Fruit fly (Drosophila melanogaster) whole organism, pupa: Measurements from ENCODE around the gene Ir68a.

Experiments
- CG10348 ChIP-seq: fragments of 200-800 bp; sonication (Bioruptor generic); IDR thresholded peaks from 2 replicates; pipeline ENCODE4 v1.3.6; 2022; ENCODE audit warnings: missing biosample characterization, missing genetic modification characterization
- CG12605 ChIP-seq: fragments of 200-800 bp; sonication (Bioruptor generic); IDR thresholded peaks from 2 replicates; pipeline ENCODE4 v1.3.6; 2022; ENCODE audit warnings: missing biosample characterization, missing genetic modification characterization
- CG13204 ChIP-seq: fragments of 200-800 bp; sonication (Bioruptor generic); optimal IDR thresholded peaks from 2 replicates; lab custom pipeline; 2018; ENCODE audit warnings: missing biosample characterization, mild to moderate bottlenecking, missing genetic modification characterization, moderate library complexity
- CG14655 ChIP-seq: fragments of 200-800 bp; sonication (Bioruptor generic); optimal IDR thresholded peaks from 3 replicates; lab custom pipeline; 2017; ENCODE audit warnings: mild to moderate bottlenecking, missing biosample characterization, missing genetic modification reagents, missing genetic modification characterization
- CG15710 ChIP-seq: fragments of 200-800 bp; sonication (Bioruptor generic); optimal IDR thresholded peaks from 2 replicates; lab custom pipeline; 2018; ENCODE audit warnings: missing biosample characterization, mild to moderate bottlenecking, missing genetic modification characterization, moderate library complexity
- CG17806 ChIP-seq: fragments of 200-800 bp; sonication (Bioruptor generic); optimal IDR thresholded peaks from 2 replicates; lab custom pipeline; 2018; ENCODE audit warnings: missing biosample characterization, mild to moderate bottlenecking, missing genetic modification characterization, moderate library complexity
- CG32121 ChIP-seq: fragments of 200-800 bp; sonication (Bioruptor generic); IDR thresholded peaks from 2 replicates; pipeline ENCODE4 v1.3.6; 2022; ENCODE audit warnings: missing biosample characterization, missing genetic modification characterization
- CG34367 ChIP-seq: fragments of 200-800 bp; sonication (Bioruptor generic); optimal IDR thresholded peaks from 2 replicates; lab custom pipeline; 2018; ENCODE audit warnings: missing biosample characterization, mild to moderate bottlenecking, missing genetic modification characterization
- CG4496 ChIP-seq: fragments of 200-800 bp; sonication (Bioruptor generic); IDR thresholded peaks from 3 replicates; pipeline ENCODE4 v1.3.6; 2022; ENCODE audit warnings: missing biosample characterization, missing genetic modification characterization
- CG8159 ChIP-seq: fragments of 200-800 bp; sonication (Bioruptor generic); optimal IDR thresholded peaks from 3 replicates; lab custom pipeline; 2018; ENCODE audit warnings: missing biosample characterization, mild to moderate bottlenecking, missing genetic modification characterization, moderate library complexity
- CG8301 ChIP-seq: fragments of 200-800 bp; sonication (Bioruptor generic); optimal IDR thresholded peaks from 2 replicates; lab custom pipeline; 2018; ENCODE audit warnings: missing biosample characterization, mild to moderate bottlenecking, missing genetic modification characterization
- CG9948 ChIP-seq: fragments of 200-800 bp; sonication (Bioruptor generic); optimal IDR thresholded peaks from 2 replicates; lab custom pipeline; 2018; ENCODE audit warnings: missing biosample characterization, mild to moderate bottlenecking, missing genetic modification characterization, moderate library complexity
- D1 ChIP-seq: fragments of 200-800 bp; sonication (Bioruptor generic); optimal IDR thresholded peaks from 2 replicates; lab custom pipeline; 2018; ENCODE audit warnings: missing biosample characterization, mild to moderate bottlenecking, missing genetic modification characterization, moderate library complexity
- EcR ChIP-seq: fragments of 200-800 bp; sonication (Bioruptor generic); optimal IDR thresholded peaks from 3 replicates; lab custom pipeline; 2019; ENCODE audit warnings: missing biosample characterization, missing genetic modification characterization, mild to moderate bottlenecking, moderate library complexity, missing genetic modification reagents
- Ets98B ChIP-seq: fragments of 200-800 bp; sonication (Bioruptor generic); IDR thresholded peaks from 2 replicates; pipeline ENCODE4 v1.3.6; 2022; ENCODE audit warnings: missing biosample characterization, missing genetic modification characterization
- Pif1A ChIP-seq: fragments of 200-800 bp; sonication (Bioruptor generic); optimal IDR thresholded peaks from 3 replicates; lab custom pipeline; 2016; ENCODE audit warnings: missing biosample characterization, missing genetic modification characterization
- Pif1B ChIP-seq: fragments of 200-800 bp; sonication (Bioruptor generic); optimal IDR thresholded peaks from 3 replicates; lab custom pipeline; 2016; ENCODE audit warnings: missing biosample characterization, missing genetic modification characterization
- Snoo ChIP-seq: fragments of 200-800 bp; sonication (Bioruptor generic); optimal IDR thresholded peaks from 3 replicates; lab custom pipeline; 2017; ENCODE audit warnings: missing biosample characterization, mild to moderate bottlenecking, missing genetic modification characterization, inconsistent platforms
- fd96Ca ChIP-seq: fragments of 200-800 bp; sonication (Bioruptor generic); IDR thresholded peaks from 3 replicates; pipeline ENCODE4 v1.3.6; 2022; ENCODE audit warnings: missing biosample characterization, missing genetic modification characterization
- gl ChIP-seq: fragments of 200-800 bp; sonication (Bioruptor generic); optimal IDR thresholded peaks from 2 replicates; lab custom pipeline; 2018; ENCODE audit warnings: missing biosample characterization, mild to moderate bottlenecking, missing genetic modification characterization
- rn ChIP-seq: fragments of 200-800 bp; sonication (Bioruptor generic); IDR thresholded peaks from 2 replicates; pipeline ENCODE4 v1.3.6; 2022; ENCODE audit warnings: missing biosample characterization, missing genetic modification characterization

Ir68a gene

DNA sequence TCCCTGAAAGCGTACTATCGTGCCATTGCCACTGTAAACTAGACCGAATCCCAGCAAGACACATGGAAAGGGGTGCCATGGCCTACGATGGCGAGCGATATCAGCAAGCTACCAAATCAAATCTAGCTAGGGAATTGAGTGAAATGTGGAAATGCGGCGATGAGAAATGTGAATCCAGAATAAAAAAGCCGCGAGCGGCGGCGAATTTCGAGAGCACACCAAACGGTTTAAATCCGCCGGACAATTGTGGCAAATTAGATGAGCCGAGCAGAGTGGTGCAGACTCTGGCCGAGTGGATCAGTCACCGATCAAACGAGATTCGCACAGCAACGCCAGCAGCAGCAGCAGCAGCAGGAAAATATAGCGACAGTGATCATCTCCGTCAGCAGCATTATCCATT, 35.0 kb downstream of the Ir68a start, which contains the start of gene nkt:
Gene nkt, plus strand, starts transcription at position 301 of the 400 bp plus-strand sequence.
- no peak for TF ChIP-seq Pif1A (GFP tag; lab: Kevin White, UChicago)
- TF ChIP-seq Pif1B (GFP tag; lab: Kevin White, UChicago): no peak
- TF ChIP-seq CG8301: no peak
- TF ChIP-seq CG34367 (tag; lab: Kevin White, UChicago): no peak
- TF ChIP-seq CG10348: no peak
- TF ChIP-seq gl (tag; lab: Kevin White, UChicago): no peak
- no peak for TF ChIP-seq CG17806 (tag; lab: Kevin White, UChicago)
- TF ChIP-seq CG9948 (tag; lab: Kevin White, UChicago): no peak
- TF ChIP-seq D1 (tag; lab: Kevin White, UChicago): no peak
- no peak for TF ChIP-seq CG4496 (GFP tag; lab: Robert Waterston, UW)
- TF ChIP-seq CG15710 (tag; lab: Kevin White, UChicago): no peak
- TF ChIP-seq rn (GFP tag; lab: Robert Waterston, UW): no peak
- TF ChIP-seq Ets98B (GFP tag; lab: Robert Waterston, UW): no peak
- no peak for TF ChIP-seq fd96Ca (GFP tag; lab: Robert Waterston, UW)
- TF ChIP-seq EcR (GFP tag; lab: Kevin White, UChicago): no peak
- no peak for TF ChIP-seq CG14655 (GFP tag; lab: Kevin White, UChicago)
- TF ChIP-seq CG12605: no peak
- TF ChIP-seq Snoo (tag; lab: Kevin White, UChicago): no peak
- no peak for TF ChIP-seq CG32121
- TF ChIP-seq, all 21 proteins: peak for 0

DNA sequence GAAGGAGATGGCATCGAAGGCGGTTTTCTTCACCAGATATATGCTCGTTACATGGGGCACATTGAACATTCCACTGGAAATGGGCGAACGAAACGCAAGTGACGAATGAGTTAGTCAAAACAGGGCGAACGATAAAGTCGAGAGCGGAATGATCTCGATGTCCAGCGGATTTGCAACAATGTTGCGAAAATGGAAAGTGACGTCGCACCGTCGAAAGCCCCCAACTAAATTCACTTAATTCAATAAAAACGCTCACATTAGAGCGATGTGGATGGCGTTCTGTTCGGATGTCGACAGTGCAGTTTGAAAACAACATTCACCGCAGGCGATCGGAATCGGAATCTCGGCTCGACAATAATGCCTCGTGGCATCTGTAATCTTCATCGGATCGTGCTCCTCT, 36.7 kb downstream of the Ir68a start, which contains the start of gene CG7607:
Gene CG7607, plus strand, starts transcription at position 301 of the 400 bp plus-strand sequence.
- no peak for TF ChIP-seq CG9948 (tag; lab: Kevin White, UChicago)
- no peak for TF ChIP-seq CG8301
- TF ChIP-seq CG32121: no peak
- no peak for TF ChIP-seq gl (tag; lab: Kevin White, UChicago)
- TF ChIP-seq fd96Ca (GFP tag; lab: Robert Waterston, UW): no peak
- TF ChIP-seq CG12605: no peak
- no peak for TF ChIP-seq CG4496 (GFP tag; lab: Robert Waterston, UW)
- no peak for TF ChIP-seq D1 (tag; lab: Kevin White, UChicago)

DNA sequence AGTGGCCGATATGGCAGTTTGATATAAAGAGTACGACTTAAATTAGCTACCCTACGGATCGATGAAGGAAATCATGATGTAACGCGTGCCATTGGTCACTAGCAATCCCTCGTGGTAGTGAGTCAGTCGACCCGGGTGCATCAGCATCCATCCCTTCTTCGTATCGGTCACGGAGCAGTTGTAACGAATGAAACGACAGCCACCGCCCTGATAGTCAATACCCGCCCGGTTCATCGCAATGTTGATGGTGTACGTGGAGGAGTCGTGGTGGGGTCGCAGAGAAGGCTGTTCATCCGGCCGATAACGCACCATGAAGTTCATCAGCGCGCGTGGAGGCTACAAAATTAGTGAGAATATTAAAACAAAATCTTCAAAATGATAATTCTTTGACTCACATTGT, 37.6 kb downstream of the Ir68a start:
- TF ChIP-seq Pif1A (GFP tag; lab: Kevin White, UChicago) (no peak), gl (tag; lab: Kevin White, UChicago) (no peak), CG8159 (tag; lab: Kevin White, UChicago) (no peak), D1 (tag; lab: Kevin White, UChicago) (no peak), CG12605 (no peak), CG8301 (no peak), CG4496 (GFP tag; lab: Robert Waterston, UW) (no peak), CG14655 (GFP tag; lab: Kevin White, UChicago) (no peak), EcR (GFP tag; lab: Kevin White, UChicago) (peak; percentile 67)

dm6 chr3L:11197291-11198021, 38.6 kb downstream of the Ir68a start, which contains the start of gene GlcAT-P:
TSS of gene GlcAT-P (minus strand) at chr3L:11197536.
- peak; percentile 22 for TF ChIP-seq Snoo (tag; lab: Kevin White, UChicago)
- TF ChIP-seq CG9948 (tag; lab: Kevin White, UChicago): peak; percentile 59
- peak; percentile 9 for TF ChIP-seq Pif1A (GFP tag; lab: Kevin White, UChicago)
- no peak for TF ChIP-seq CG10348
- peak; percentile 67 for TF ChIP-seq CG14655 (GFP tag; lab: Kevin White, UChicago)
- peak; percentile 63 for TF ChIP-seq CG34367 (tag; lab: Kevin White, UChicago)
- no peak for TF ChIP-seq fd96Ca (GFP tag; lab: Robert Waterston, UW)
- peak; percentile 58 for TF ChIP-seq CG15710 (tag; lab: Kevin White, UChicago)
- peak; percentile 68 for TF ChIP-seq CG17806 (tag; lab: Kevin White, UChicago)
- TF ChIP-seq CG8301: peak; percentile 35
- TF ChIP-seq gl (tag; lab: Kevin White, UChicago): no peak
- TF ChIP-seq D1 (tag; lab: Kevin White, UChicago): peak; percentile 87
- peak; percentile 31; the same call in 1 of the 2 replicates for TF ChIP-seq CG12605
- TF ChIP-seq rn (GFP tag; lab: Robert Waterston, UW): peak; percentile 53; the same call in 1 of the 2 replicates
- peak; percentile 71 for TF ChIP-seq Ets98B (GFP tag; lab: Robert Waterston, UW)
- no peak for TF ChIP-seq EcR (GFP tag; lab: Kevin White, UChicago)
- TF ChIP-seq CG32121: peak; percentile 87
- peak; percentile 80 for TF ChIP-seq CG8159 (tag; lab: Kevin White, UChicago)
- TF ChIP-seq CG13204: no peak
- TF ChIP-seq CG4496 (GFP tag; lab: Robert Waterston, UW): peak; percentile 53; the same call in 2 of the 3 replicates
- TF ChIP-seq Pif1B (GFP tag; lab: Kevin White, UChicago): peak; percentile 22

DNA sequence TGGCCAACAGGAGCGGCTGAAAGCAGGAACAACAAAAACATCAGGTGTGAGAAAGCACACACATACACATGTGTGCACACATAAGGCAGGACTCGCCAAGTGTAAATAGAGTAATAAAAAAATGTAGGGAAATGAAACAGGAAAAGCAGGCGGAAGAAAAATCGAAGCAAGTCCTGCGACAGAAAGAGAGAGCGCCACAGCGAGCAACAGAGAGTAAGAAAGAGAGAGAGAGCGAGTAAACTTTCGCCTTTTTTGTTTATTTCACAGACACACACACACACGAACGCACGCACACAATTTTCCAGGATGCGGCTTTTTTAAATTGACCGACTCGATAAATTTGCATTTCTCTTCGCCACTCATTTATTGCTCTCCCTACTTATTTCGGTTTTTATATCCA, 39.2 kb downstream of the Ir68a start:
- TF ChIP-seq CG10348 (no peak), Ets98B (GFP tag; lab: Robert Waterston, UW) (no peak), CG8301 (no peak), CG32121 (no peak), Snoo (tag; lab: Kevin White, UChicago) (no peak), CG14655 (GFP tag; lab: Kevin White, UChicago) (no peak), EcR (GFP tag; lab: Kevin White, UChicago) (no peak), CG34367 (tag; lab: Kevin White, UChicago) (no peak)
